Worm (Caenorhabditis elegans) whole organism, L4 larva: ENCODE results near the gene C05D10.4.
A peak's percentile ranks its signal among the peaks of the same experiment; 100 is the strongest.

Experiments used
- F37D6.2 ChIP-seq: sonication (generic microtip); optimal IDR thresholded peaks from 2 replicates; lab custom pipeline; 2016; ENCODE audit warnings: mild to moderate bottlenecking, missing genetic modification characterization, missing compliant biosample characterization
- R02D3.7 ChIP-seq: fragments of 150-350 bp; sonication (generic microtip); optimal IDR thresholded peaks from 3 replicates; lab custom pipeline; 2014; ENCODE audit warnings: missing biosample characterization, missing genetic modification characterization
- T20F7.1 ChIP-seq: fragments of 200-800 bp; sonication (Bioruptor generic); optimal IDR thresholded peaks from 2 replicates; lab custom pipeline; 2018; ENCODE audit warnings: mild to moderate bottlenecking, missing genetic modification characterization, missing compliant biosample characterization
- Y5F2A.4 ChIP-seq: fragments of 200-800 bp; sonication (Bioruptor generic); optimal IDR thresholded peaks from 2 replicates; lab custom pipeline; 2018; ENCODE audit warnings: mild to moderate bottlenecking, missing genetic modification characterization, missing compliant biosample characterization
- aha-1 ChIP-seq: fragments of 150-350 bp; peaks from one replicate; lab custom pipeline; 2014; ENCODE audit warnings: missing biosample characterization, missing genetic modification characterization
- aly-2 ChIP-seq: sonication (generic microtip); optimal IDR thresholded peaks from 2 replicates; lab custom pipeline; 2018; ENCODE audit warnings: missing biosample characterization, missing genetic modification characterization
- ceh-20 ChIP-seq: fragments of 200-800 bp; sonication (Bioruptor generic); IDR thresholded peaks from 2 replicates; pipeline ENCODE4 v1.3.6; 2022; ENCODE audit warnings: missing genetic modification reagents, missing genetic modification characterization, missing compliant biosample characterization
- ceh-28 ChIP-seq: fragments of 150-350 bp; optimal IDR thresholded peaks from 2 replicates; lab custom pipeline; 2014; ENCODE audit warnings: missing biosample characterization, missing genetic modification reagents, missing genetic modification characterization
- ces-1 ChIP-seq: fragments of 150-350 bp; sonication (generic microtip); optimal IDR thresholded peaks from 4 replicates; lab custom pipeline; 2014; ENCODE audit warnings: missing biosample characterization, missing genetic modification reagents, missing genetic modification characterization
- ctbp-1 ChIP-seq: fragments of 200-800 bp; sonication (Bioruptor generic); IDR thresholded peaks from 2 replicates; pipeline ENCODE4 v1.3.6; 2022; ENCODE audit warnings: missing genetic modification reagents, missing genetic modification characterization, missing compliant biosample characterization
- daf-16 ChIP-seq, 3 experiments: sonication (generic microtip); optimal IDR thresholded peaks; 2 replicates each; lab custom pipeline; 2016 to 2017; ENCODE audit warnings: missing genetic modification characterization in 3 of 3, missing genetic modification reagents in 3 of 3, mild to moderate bottlenecking in 2 of 3, missing compliant biosample characterization in 2 of 3, missing biosample characterization in 1 of 3, moderate library complexity in 1 of 3
- daf-19 ChIP-seq: fragments of 200-800 bp; sonication (Bioruptor generic); conservative IDR thresholded peaks from 2 replicates; pipeline ENCODE4 v1.3.6; 2022; ENCODE audit warnings: missing genetic modification characterization, missing compliant biosample characterization
- dmd-6 ChIP-seq: fragments of 200-800 bp; sonication (Bioruptor generic); IDR thresholded peaks from 2 replicates; pipeline ENCODE4 v1.3.6; 2022; ENCODE audit warnings: missing genetic modification reagents, missing genetic modification characterization, missing compliant biosample characterization
- dmd-8 ChIP-seq: fragments of 200-800 bp; sonication (Bioruptor generic); IDR thresholded peaks from 2 replicates; pipeline ENCODE4 v1.3.6; 2022; ENCODE audit warnings: missing genetic modification characterization, missing compliant biosample characterization
- dve-1 ChIP-seq: sonication (generic microtip); optimal IDR thresholded peaks from 2 replicates; lab custom pipeline; 2017; ENCODE audit warnings: antibody characterized with exemption, mild to moderate bottlenecking, missing genetic modification characterization, missing compliant biosample characterization; ENCODE audit not compliant: insufficient read depth
- egl-43 ChIP-seq: fragments of 200-800 bp; sonication (Bioruptor generic); IDR thresholded peaks from 2 replicates; pipeline ENCODE4 v1.3.6; 2022; ENCODE audit warnings: missing genetic modification reagents, missing genetic modification characterization, missing compliant biosample characterization
- fkh-10 ChIP-seq: fragments of 150-350 bp; optimal IDR thresholded peaks from 2 replicates; lab custom pipeline; 2014; ENCODE audit warnings: missing biosample characterization, missing genetic modification reagents, missing genetic modification characterization
- hlh-11 ChIP-seq: fragments of 200-800 bp; sonication (Bioruptor generic); optimal IDR thresholded peaks from 2 replicates; lab custom pipeline; 2018; ENCODE audit warnings: mild to moderate bottlenecking, missing genetic modification characterization, missing compliant biosample characterization
- hlh-30 ChIP-seq: sonication (generic microtip); optimal IDR thresholded peaks from 2 replicates; lab custom pipeline; 2017; ENCODE audit warnings: antibody characterized with exemption, mild to moderate bottlenecking, missing genetic modification characterization, missing compliant biosample characterization; ENCODE audit not compliant: insufficient read depth
- hmg-1.1 ChIP-seq: fragments of 200-800 bp; sonication (Bioruptor generic); IDR thresholded peaks from 2 replicates; pipeline ENCODE4 v1.3.6; 2022; ENCODE audit warnings: missing genetic modification reagents, missing genetic modification characterization, missing compliant biosample characterization
- lim-7 ChIP-seq: fragments of 200-800 bp; sonication (Bioruptor generic); IDR thresholded peaks from 2 replicates; pipeline ENCODE4 v1.3.6; 2022; ENCODE audit warnings: missing genetic modification characterization, missing compliant biosample characterization
- lin-1 ChIP-seq: fragments of 200-800 bp; sonication (Bioruptor generic); IDR thresholded peaks from 2 replicates; pipeline ENCODE4 v1.3.6; 2022; ENCODE audit warnings: missing genetic modification reagents, missing genetic modification characterization, missing compliant biosample characterization
- lin-15B ChIP-seq: fragments of 150-350 bp; sonication (generic microtip); optimal IDR thresholded peaks from 3 replicates; lab custom pipeline; 2014; ENCODE audit warnings: missing biosample characterization, missing genetic modification characterization
- lir-3 ChIP-seq: sonication (generic microtip); optimal IDR thresholded peaks from 2 replicates; lab custom pipeline; 2016; ENCODE audit warnings: mild to moderate bottlenecking, missing genetic modification characterization, missing compliant biosample characterization
- lsy-2 ChIP-seq, 2 experiments: fragments of 150-350 bp in 1 of 2; sonication (generic microtip) in 1 of 2; optimal IDR thresholded peaks; 2 replicates each; lab custom pipeline; 2014 to 2017; ENCODE audit warnings: missing biosample characterization in 2 of 2, missing genetic modification characterization in 2 of 2
- madf-5 ChIP-seq, 2 experiments: fragments of 200-800 bp; sonication (Bioruptor generic); IDR thresholded peaks; 2 replicates each; pipeline ENCODE4 v1.3.6; 2022; ENCODE audit warnings: missing compliant biosample characterization in 2 of 2, missing genetic modification characterization in 2 of 2
- mdl-1 ChIP-seq, 2 experiments: fragments of 150-350 bp in 1 of 2; sonication (generic microtip) in 1 of 2; optimal IDR thresholded peaks; 2 replicates each; lab custom pipeline; 2014 to 2017; ENCODE audit warnings: missing biosample characterization in 2 of 2, missing genetic modification characterization in 2 of 2
- mep-1 ChIP-seq: fragments of 150-350 bp; sonication (generic microtip); optimal IDR thresholded peaks from 3 replicates; lab custom pipeline; 2014; ENCODE audit warnings: missing biosample characterization, missing genetic modification characterization
- mes-2 ChIP-seq: sonication (generic microtip); optimal IDR thresholded peaks from 2 replicates; lab custom pipeline; 2016; ENCODE audit warnings: missing genotype, mild to moderate bottlenecking, missing genetic modification characterization, missing compliant biosample characterization; ENCODE audit not compliant: poor library complexity, severe bottlenecking
- nhr-10 ChIP-seq: fragments of 150-350 bp; optimal IDR thresholded peaks from 2 replicates; lab custom pipeline; 2014; ENCODE audit warnings: missing biosample characterization, missing genetic modification characterization
- nhr-11 ChIP-seq: fragments of 150-350 bp; optimal IDR thresholded peaks from 2 replicates; lab custom pipeline; 2014; ENCODE audit warnings: missing biosample characterization, missing genetic modification characterization
- nhr-111 ChIP-seq: fragments of 200-800 bp; sonication (Bioruptor generic); optimal IDR thresholded peaks from 2 replicates; lab custom pipeline; 2018; ENCODE audit warnings: mild to moderate bottlenecking, missing genetic modification characterization, missing compliant biosample characterization
- nhr-76 ChIP-seq: fragments of 150-350 bp; optimal IDR thresholded peaks from 2 replicates; lab custom pipeline; 2014; ENCODE audit warnings: missing biosample characterization, missing genetic modification characterization
- pha-4 ChIP-seq, 2 experiments: fragments of 150-350 bp in 1 of 2; fragments of 200-800 bp in 1 of 2; sonication (Bioruptor generic) in 1 of 2; IDR thresholded peaks in 1 of 2; optimal IDR thresholded peaks in 1 of 2; 2 replicates each; pipeline versions ENCODE4 v1.3.6 to Lab custom; 2014 to 2022; ENCODE audit warnings: missing genetic modification characterization in 2 of 2, missing genetic modification reagents in 2 of 2, missing biosample characterization in 1 of 2, missing compliant biosample characterization in 1 of 2
- rbr-2 ChIP-seq: sonication (generic microtip); optimal IDR thresholded peaks from 2 replicates; lab custom pipeline; 2016; ENCODE audit warnings: missing genotype, missing genetic modification characterization, missing compliant biosample characterization
- sdz-12 ChIP-seq: fragments of 200-800 bp; sonication (Bioruptor generic); optimal IDR thresholded peaks from 2 replicates; lab custom pipeline; 2018; ENCODE audit warnings: mild to moderate bottlenecking, missing genetic modification characterization, missing compliant biosample characterization
- skn-1 ChIP-seq: fragments of 150-350 bp; optimal IDR thresholded peaks from 2 replicates; lab custom pipeline; 2014; ENCODE audit warnings: missing biosample characterization, missing genetic modification characterization
- tra-1 ChIP-seq: fragments of 200-800 bp; sonication (Bioruptor generic); IDR thresholded peaks from 2 replicates; pipeline ENCODE4 v1.3.6; 2022; ENCODE audit warnings: missing genetic modification reagents, missing genetic modification characterization, missing compliant biosample characterization
- unc-62 ChIP-seq, 3 experiments: fragments of 150-350 bp in 1 of 3; sonication (generic microtip); optimal IDR thresholded peaks in 2 of 3; peaks in 1 of 3; 1 replicate in 1 of 3; 2 replicates in 2 of 3; lab custom pipeline; 2014 to 2017; ENCODE audit warnings: missing biosample characterization in 3 of 3, missing genetic modification characterization in 3 of 3, missing genetic modification reagents in 3 of 3, missing genotype in 1 of 3
- ztf-7 ChIP-seq: fragments of 150-350 bp; optimal IDR thresholded peaks from 2 replicates; lab custom pipeline; 2014; ENCODE audit warnings: missing biosample characterization, missing genetic modification characterization

The C05D10.4 gene

ce11 chrIII:6141532-6141931, 38.9 kb upstream of the C05D10.4 start:
- TF ChIP-seq daf-19 (no peak), lin-15B (tag; lab: Kevin White, UChicago) (no peak), madf-5 (GFP tag; IDR thresholded peaks at IDR 0.05; lab: Robert Waterston, UW) (no peak), unc-62 (GFP tag; optimal IDR thresholded peaks at IDR 0.05 in 1 of 2; lab: Kevin White, UChicago) (peak in 1 of 2 experiments; percentile 2), unc-62 (tag; optimal IDR thresholded peaks at IDR 0.05; lab: Kevin White, UChicago) (no peak), fkh-10 (peak; percentile 48), lir-3 (tag; lab: Kevin White, UChicago) (no peak), aha-1 (tag; lab: Kevin White, UChicago) (peak; percentile 99), mep-1 (no peak), sdz-12 (GFP tag; lab: Kevin White, UChicago) (no peak), nhr-111 (GFP tag; lab: Kevin White, UChicago) (no peak), pha-4 (GFP tag; IDR thresholded peaks at IDR 0.05; lab: Robert Waterston, UW) (0 out of 2 replicates have a peak, but pooled peaks have one; percentile 10), pha-4 (tag; optimal IDR thresholded peaks at IDR 0.05; lab: Kevin White, UChicago) (no peak), ceh-20 (GFP tag; lab: Robert Waterston, UW) (peak; percentile 37; the same call in 1 of the 2 replicates), lim-7 (GFP tag; lab: Robert Waterston, UW) (no peak), lsy-2 (tag; optimal IDR thresholded peaks at IDR 0.05; lab: Kevin White, UChicago) (peak in 1 of 2 experiments; percentile 33)

DNA sequence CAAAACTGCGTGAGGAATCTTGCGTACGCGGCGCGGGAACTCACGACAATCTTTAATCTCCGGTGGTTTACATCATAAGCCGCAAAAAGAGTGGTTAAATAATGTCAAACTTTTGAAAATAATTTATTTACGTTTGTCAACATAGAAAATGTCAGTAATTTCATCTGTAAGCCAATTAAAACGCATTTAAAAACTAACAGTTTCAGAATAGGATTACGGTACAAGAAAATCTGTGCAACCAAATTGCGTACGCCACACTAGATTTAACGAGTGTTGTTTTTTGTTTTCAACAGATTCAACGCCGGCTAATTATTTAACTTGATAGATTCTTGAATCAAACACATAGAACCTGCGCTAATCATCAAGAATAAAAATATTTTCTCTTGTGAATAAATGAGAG, 38.2 kb upstream of the C05D10.4 start:
- TF ChIP-seq F37D6.2 (no peak), ceh-28 (tag; lab: Kevin White, UChicago) (no peak), aly-2 (no peak), T20F7.1 (GFP tag; lab: Kevin White, UChicago) (no peak), ctbp-1 (GFP tag; lab: Robert Waterston, UW) (no peak), fkh-10 (no peak), hlh-30 (no peak), nhr-11 (no peak), Y5F2A.4 (GFP tag; lab: Kevin White, UChicago) (no peak), nhr-10 (tag; lab: Kevin White, UChicago) (no peak), R02D3.7 (tag; lab: Kevin White, UChicago) (no peak), skn-1 (tag; lab: Kevin White, UChicago) (no peak)

ce11 chrIII:6139932-6140612, 37.4 kb upstream of the C05D10.4 start:
- TF ChIP-seq fkh-10 (peak; percentile 16), nhr-111 (GFP tag; lab: Kevin White, UChicago) (no peak), rbr-2 (peak; percentile 39), ces-1 (GFP tag; lab: Kevin White, UChicago) (peak; percentile 8), dmd-8 (GFP tag; lab: Robert Waterston, UW) (no peak), dve-1 (tag; lab: Kevin White, UChicago) (no peak), daf-16 (GFP tag; optimal IDR thresholded peaks at IDR 0.05; lab: Kevin White, UChicago) (no peak), daf-16 (tag; optimal IDR thresholded peaks at IDR 0.05; lab: Kevin White, UChicago) (no peak), mdl-1 (tag; optimal IDR thresholded peaks at IDR 0.05; lab: Kevin White, UChicago) (no peak), aha-1 (tag; lab: Kevin White, UChicago) (peak; percentile 66), R02D3.7 (tag; lab: Kevin White, UChicago) (no peak), nhr-76 (tag; lab: Kevin White, UChicago) (no peak), lsy-2 (tag; optimal IDR thresholded peaks at IDR 0.05; lab: Kevin White, UChicago) (peak in 1 of 2 experiments; percentile 11), tra-1 (GFP tag; lab: Robert Waterston, UW) (0 out of 2 replicates have a peak, but pooled peaks have one; percentile 13), egl-43 (GFP tag; lab: Robert Waterston, UW) (0 out of 2 replicates have a peak, but pooled peaks have one; percentile 45), dmd-6 (GFP tag; lab: Robert Waterston, UW) (0 out of 2 replicates have a peak, but pooled peaks have one; percentile 6), hlh-30 (peak; percentile 46), unc-62 (GFP tag; optimal IDR thresholded peaks at IDR 0.05 in 1 of 2; lab: Kevin White, UChicago) (peak in 1 of 2 experiments; percentile 61), unc-62 (tag; optimal IDR thresholded peaks at IDR 0.05; lab: Kevin White, UChicago) (no peak), mep-1 (peak; percentile 7), hlh-11 (tag; lab: Kevin White, UChicago) (peak; percentile 8), lin-1 (GFP tag; lab: Robert Waterston, UW) (no peak), ztf-7 (tag; lab: Kevin White, UChicago) (no peak), mes-2 (tag; lab: Kevin White, UChicago) (peak; percentile 28), F37D6.2 (no peak), hmg-1.1 (peak; percentile 60; the same call in 1 of the 2 replicates)
